Worm (Caenorhabditis elegans) whole organism, L2 larva: Measurements from ENCODE around the gene col-86.
A peak's percentile ranks its signal among the peaks of the same experiment; 100 is the strongest.
"Not testable (repeated sequence)": the region's sequence is repeated elsewhere in the genome, so short reads cannot be mapped to it uniquely, and the experiment has no call there.

Experiments
- F13H6.1 ChIP-seq: sonication (generic microtip); optimal IDR thresholded peaks from 2 replicates; lab custom pipeline; 2016; ENCODE audit warnings: missing genetic modification characterization, missing compliant biosample characterization
- ZK546.5 ChIP-seq: sonication (generic microtip); optimal IDR thresholded peaks from 2 replicates; lab custom pipeline; 2017; ENCODE audit warnings: missing biosample characterization, missing genetic modification characterization
- ama-1 ChIP-seq: fragments of 150-350 bp; optimal IDR thresholded peaks from 2 replicates; lab custom pipeline; 2018; ENCODE audit warnings: inconsistent platforms
- blmp-1 ChIP-seq: sonication (generic microtip); optimal IDR thresholded peaks from 2 replicates; lab custom pipeline; 2017; ENCODE audit warnings: missing genetic modification characterization, mild to moderate bottlenecking, missing compliant biosample characterization, antibody characterized with exemption, moderate library complexity; ENCODE audit not compliant: insufficient read depth
- ceh-16 ChIP-seq: fragments of 150-350 bp; optimal IDR thresholded peaks from 2 replicates; lab custom pipeline; 2014; ENCODE audit warnings: missing biosample characterization, missing genetic modification characterization
- crh-2 ChIP-seq: sonication (generic microtip); optimal IDR thresholded peaks from 2 replicates; lab custom pipeline; 2017; ENCODE audit warnings: missing biosample characterization, missing genetic modification characterization
- egl-27 ChIP-seq: sonication (generic microtip); optimal IDR thresholded peaks from 3 replicates; lab custom pipeline; 2017; ENCODE audit warnings: missing biosample characterization, missing genetic modification reagents, missing genetic modification characterization
- fos-1 ChIP-seq: fragments of 150-350 bp; optimal IDR thresholded peaks from 2 replicates; lab custom pipeline; 2014; ENCODE audit warnings: missing biosample characterization, missing genetic modification characterization
- gmeb-1 ChIP-seq: fragments of 150-350 bp; optimal IDR thresholded peaks from 2 replicates; lab custom pipeline; 2014; ENCODE audit warnings: missing biosample characterization, missing genetic modification characterization
- mab-5 ChIP-seq: fragments of 150-350 bp; optimal IDR thresholded peaks from 2 replicates; lab custom pipeline; 2014; ENCODE audit warnings: missing biosample characterization, missing genetic modification characterization
- mdl-1 ChIP-seq, 2 experiments: fragments of 150-350 bp in 1 of 2; sonication (generic microtip) in 1 of 2; optimal IDR thresholded peaks; 2 replicates each; lab custom pipeline; 2017; ENCODE audit warnings: missing biosample characterization in 2 of 2, missing genetic modification characterization in 2 of 2
- nhr-10 ChIP-seq: sonication (generic microtip); optimal IDR thresholded peaks from 2 replicates; lab custom pipeline; 2017; ENCODE audit warnings: missing biosample characterization, missing genetic modification characterization
- peb-1 ChIP-seq: fragments of 150-350 bp; optimal IDR thresholded peaks from 2 replicates; lab custom pipeline; 2014; ENCODE audit warnings: missing biosample characterization, missing genetic modification characterization
- sma-3 ChIP-seq: sonication (generic microtip); optimal IDR thresholded peaks from 2 replicates; lab custom pipeline; 2016; ENCODE audit warnings: missing genetic modification reagents, missing genetic modification characterization, missing compliant biosample characterization
- sma-9 ChIP-seq, 2 experiments: fragments of 150-350 bp in 1 of 2; sonication (generic microtip) in 1 of 2; optimal IDR thresholded peaks; 2 replicates each; lab custom pipeline; 2014 to 2016; ENCODE audit warnings: missing genetic modification characterization in 2 of 2, mild to moderate bottlenecking in 1 of 2, missing biosample characterization in 1 of 2, missing compliant biosample characterization in 1 of 2, missing genetic modification reagents in 1 of 2, moderate library complexity in 1 of 2
- snpc-4 ChIP-seq: fragments of 150-350 bp; optimal IDR thresholded peaks from 2 replicates; lab custom pipeline; 2014; ENCODE audit warnings: missing biosample characterization, missing genetic modification characterization

Gene col-86

DNA sequence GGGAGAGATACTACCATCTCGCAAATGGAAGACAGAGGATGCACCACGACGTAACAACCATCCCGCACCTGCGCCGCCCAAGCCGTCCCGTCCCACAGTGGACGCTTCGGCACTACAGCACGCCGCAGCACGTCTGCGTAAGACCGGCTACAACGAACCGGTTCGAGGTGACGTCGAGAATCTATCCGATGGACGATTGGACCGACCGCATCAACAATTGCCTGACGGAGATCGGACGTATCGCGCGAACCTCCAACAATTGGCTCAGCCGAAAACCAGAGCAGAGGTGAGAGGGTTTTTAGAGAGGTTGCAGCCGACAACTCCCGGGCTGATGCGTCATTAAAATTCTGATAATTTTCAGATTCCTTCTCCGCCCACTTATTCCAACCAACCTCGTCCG lies 38.9 kb downstream of the col-86 start:
- TF ChIP-seq gmeb-1 (tag; lab: Kevin White, UChicago), result no peak
- TF ChIP-seq nhr-10 (tag; lab: Kevin White, UChicago), result no peak
- no peak for TF ChIP-seq fos-1 (tag; lab: Kevin White, UChicago)
- TF ChIP-seq sma-3 (GFP tag; lab: Kevin White, UChicago), result no peak
- no peak for TF ChIP-seq mab-5 (tag; lab: Kevin White, UChicago)
- TF ChIP-seq crh-2, result no peak

DNA sequence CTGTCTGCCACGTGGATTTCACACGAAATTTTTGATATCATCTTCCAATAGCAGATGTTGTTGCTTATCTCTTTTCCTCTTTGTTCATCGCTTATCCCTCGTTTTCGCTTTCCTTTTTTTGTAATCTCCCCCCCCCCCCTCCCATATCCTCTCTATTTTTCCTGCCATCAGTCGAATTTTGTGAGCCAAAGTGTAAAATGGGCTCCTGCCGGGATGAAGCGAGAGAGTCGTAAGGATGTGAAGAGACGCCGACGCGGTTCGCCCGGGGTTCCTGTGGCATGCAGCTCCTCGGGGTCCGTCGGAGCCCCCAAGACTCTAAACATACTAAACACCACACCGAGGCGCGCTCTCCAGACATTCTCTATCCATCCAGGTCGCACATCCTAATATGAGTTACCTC lies 41.5 kb downstream of the col-86 start, which contains the start of gene zyx-1:
zyx-1 (plus strand) TSS at position 331 of the 400 bp plus-strand sequence.
- TF ChIP-seq mab-5 (tag; lab: Kevin White, UChicago), result no peak
- no peak for TF ChIP-seq ceh-16 (tag; lab: Kevin White, UChicago)
- no peak for TF ChIP-seq snpc-4 (tag; lab: Kevin White, UChicago)
- TF ChIP-seq egl-27 (tag; lab: Kevin White, UChicago), result no peak
- TF ChIP-seq ZK546.5 (tag; lab: Kevin White, UChicago), result no peak

- peak; percentile 52 for TF ChIP-seq blmp-1 (tag; lab: Kevin White, UChicago)
- TF ChIP-seq F13H6.1, result no peak
Measured at ce11 chrII:13053443-13053842, 44.6 kb downstream of the col-86 start.

DNA sequence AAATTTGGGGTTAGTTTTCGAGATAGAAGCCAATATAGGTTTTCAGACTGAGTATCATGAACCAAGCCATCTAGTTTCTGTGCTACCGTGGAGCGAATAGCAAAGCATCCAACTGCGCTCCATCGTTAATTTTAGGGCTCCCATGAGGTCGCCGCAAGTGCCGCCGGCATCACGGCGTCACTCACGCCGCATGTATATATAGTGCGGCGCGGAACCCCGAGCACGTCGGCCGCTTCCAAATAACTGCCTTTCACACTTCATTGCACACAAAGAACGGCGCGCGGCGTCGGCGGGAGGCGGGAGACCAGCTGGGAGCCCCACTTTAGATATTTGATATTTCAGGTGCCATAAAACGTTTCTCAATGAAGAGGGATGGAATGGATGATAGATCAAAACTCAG lies 48.0 kb downstream of the col-86 start:
- peak; percentile 41 for TF ChIP-seq snpc-4 (tag; lab: Kevin White, UChicago)
- no peak for TF ChIP-seq mab-5 (tag; lab: Kevin White, UChicago)

DNA sequence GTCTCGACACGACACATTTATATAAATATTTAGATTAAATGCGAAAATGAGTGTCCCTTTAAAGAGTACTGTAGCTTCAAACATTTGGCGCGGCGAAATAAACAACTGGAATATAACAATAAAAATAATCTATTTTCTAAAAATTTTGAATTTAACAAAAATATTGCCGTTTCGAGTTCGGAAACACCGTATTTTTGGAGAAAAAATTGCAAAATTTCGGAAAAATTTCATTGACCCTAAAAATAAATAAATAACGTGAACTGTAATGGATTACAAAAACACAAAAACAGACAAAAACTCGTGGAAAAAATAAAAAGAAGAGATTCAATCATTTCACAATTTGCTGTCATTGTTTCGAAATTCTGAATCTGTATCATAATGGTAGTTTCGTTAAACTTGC lies 50.5 kb downstream of the col-86 start, which contains the start of gene F42G4.2:
F42G4.2 (plus strand) TSS at position 301 of the 400 bp plus-strand sequence.
- TF ChIP-seq ama-1; sma-9 (GFP tag; optimal IDR thresholded peaks at IDR 0.05; lab: Kevin White, UChicago); sma-9 (tag; optimal IDR thresholded peaks at IDR 0.05; lab: Kevin White, UChicago); mdl-1 (tag; optimal IDR thresholded peaks at IDR 0.05; lab: Kevin White, UChicago): not testable (repeated sequence)

- TF ChIP-seq peb-1, nhr-10, snpc-4 (tag; lab: Kevin White, UChicago): not testable (repeated sequence)
Measured at ce11 chrII:13047106-13047505, 51.0 kb downstream of the col-86 start, which contains the start of gene F42G4.7. TSS of gene F42G4.7 (minus strand) at chrII:13047290.
